Worm (Caenorhabditis elegans) whole organism, L3 larva: ENCODE measurements around the gene btbd-10.
"Not testable (repeated sequence)": the region's sequence is repeated elsewhere in the genome, so short reads cannot be mapped to it uniquely, and the experiment has no call there.

Source experiments
- ZK546.5 ChIP-seq: sonication (generic microtip); optimal IDR thresholded peaks from 2 replicates; lab custom pipeline; 2017; ENCODE audit warnings: missing biosample characterization, missing genetic modification characterization
- aly-2 ChIP-seq: fragments of 150-350 bp; optimal IDR thresholded peaks from 2 replicates; lab custom pipeline; 2014; ENCODE audit warnings: missing biosample characterization, missing genetic modification characterization
- ama-1 ChIP-seq: fragments of 150-350 bp; optimal IDR thresholded peaks from 2 replicates; lab custom pipeline; 2018
- ceh-28 ChIP-seq: fragments of 150-350 bp; optimal IDR thresholded peaks from 2 replicates; lab custom pipeline; 2014; ENCODE audit warnings: missing biosample characterization, missing genetic modification reagents, missing genetic modification characterization
- ceh-82 ChIP-seq: fragments of 150-350 bp; optimal IDR thresholded peaks from 2 replicates; lab custom pipeline; 2014; ENCODE audit warnings: missing biosample characterization, missing genetic modification characterization
- ceh-9 ChIP-seq: sonication (generic microtip); optimal IDR thresholded peaks from 2 replicates; lab custom pipeline; 2018; ENCODE audit warnings: missing biosample characterization, missing genetic modification characterization
- daf-12 ChIP-seq: fragments of 150-350 bp; optimal IDR thresholded peaks from 2 replicates; lab custom pipeline; 2014; ENCODE audit warnings: missing biosample characterization, missing genetic modification reagents, missing genetic modification characterization
- egl-27 ChIP-seq: sonication (generic microtip); optimal IDR thresholded peaks from 4 replicates; lab custom pipeline; 2017; ENCODE audit warnings: missing biosample characterization, missing genetic modification reagents, missing genetic modification characterization
- egl-5 ChIP-seq: fragments of 150-350 bp; optimal IDR thresholded peaks from 2 replicates; lab custom pipeline; 2017; ENCODE audit warnings: missing biosample characterization, missing genetic modification reagents, missing genetic modification characterization, inconsistent platforms
- elt-1 ChIP-seq: fragments of 150-350 bp; optimal IDR thresholded peaks from 2 replicates; lab custom pipeline; 2014; ENCODE audit warnings: missing biosample characterization, missing genetic modification characterization
- elt-2 ChIP-seq: sonication (generic microtip); optimal IDR thresholded peaks from 2 replicates; lab custom pipeline; 2016; ENCODE audit warnings: missing genetic modification reagents, mild to moderate bottlenecking, missing genetic modification characterization, missing compliant biosample characterization
- fkh-10 ChIP-seq: sonication (generic microtip); optimal IDR thresholded peaks from 2 replicates; lab custom pipeline; 2017; ENCODE audit warnings: missing biosample characterization, missing genetic modification reagents, missing genetic modification characterization
- fkh-2 ChIP-seq: fragments of 150-350 bp; optimal IDR thresholded peaks from 2 replicates; lab custom pipeline; 2014; ENCODE audit warnings: missing biosample characterization, missing genetic modification reagents, missing genetic modification characterization
- hmg-11 ChIP-seq: sonication (generic microtip); optimal IDR thresholded peaks from 2 replicates; lab custom pipeline; 2016; ENCODE audit warnings: missing genetic modification characterization, missing compliant biosample characterization
- jun-1 ChIP-seq: fragments of 150-350 bp; optimal IDR thresholded peaks from 2 replicates; lab custom pipeline; 2014; ENCODE audit warnings: missing biosample characterization, missing genetic modification reagents, missing genetic modification characterization
- lin-15B ChIP-seq: fragments of 150-350 bp; optimal IDR thresholded peaks from 2 replicates; lab custom pipeline; 2014; ENCODE audit warnings: missing biosample characterization, missing genetic modification characterization
- lsy-12 ChIP-seq: sonication (generic microtip); optimal IDR thresholded peaks from 2 replicates; lab custom pipeline; 2016; ENCODE audit warnings: mild to moderate bottlenecking, missing genetic modification characterization, missing compliant biosample characterization
- mml-1 ChIP-seq: fragments of 150-350 bp; sonication (generic microtip); optimal IDR thresholded peaks from 3 replicates; lab custom pipeline; 2014; ENCODE audit warnings: missing biosample characterization, missing genetic modification characterization
- nfya-1 ChIP-seq: sonication (generic microtip); optimal IDR thresholded peaks from 2 replicates; lab custom pipeline; 2017; ENCODE audit warnings: missing genetic modification characterization, mild to moderate bottlenecking, missing compliant biosample characterization, antibody characterized with exemption, moderate library complexity; ENCODE audit not compliant: insufficient read depth
- nhr-23 ChIP-seq: fragments of 150-350 bp; optimal IDR thresholded peaks from 2 replicates; lab custom pipeline; 2014; ENCODE audit warnings: missing biosample characterization, missing genetic modification reagents, missing genetic modification characterization
- nhr-237 ChIP-seq: fragments of 150-350 bp; optimal IDR thresholded peaks from 2 replicates; lab custom pipeline; 2014; ENCODE audit warnings: missing biosample characterization, missing genetic modification characterization
- nhr-25 ChIP-seq: sonication (generic microtip); optimal IDR thresholded peaks from 2 replicates; lab custom pipeline; 2017; ENCODE audit warnings: missing biosample characterization, missing genetic modification characterization
- nhr-43 ChIP-seq: sonication (generic microtip); optimal IDR thresholded peaks from 2 replicates; lab custom pipeline; 2016; ENCODE audit warnings: mild to moderate bottlenecking, missing genetic modification characterization, missing compliant biosample characterization; ENCODE audit not compliant: poor library complexity, severe bottlenecking
- nhr-76 ChIP-seq: fragments of 150-350 bp; sonication (generic microtip); optimal IDR thresholded peaks from 5 replicates; lab custom pipeline; 2014; ENCODE audit warnings: missing biosample characterization, missing genetic modification characterization
- nhr-77 ChIP-seq: fragments of 150-350 bp; optimal IDR thresholded peaks from 2 replicates; lab custom pipeline; 2014; ENCODE audit warnings: missing biosample characterization, missing genetic modification characterization
- pha-4 ChIP-seq: fragments of 150-350 bp; optimal IDR thresholded peaks from 2 replicates; lab custom pipeline; 2014; ENCODE audit warnings: missing biosample characterization, missing genetic modification reagents, missing genetic modification characterization
- pqm-1 ChIP-seq: fragments of 150-350 bp; optimal IDR thresholded peaks from 2 replicates; lab custom pipeline; 2017; ENCODE audit warnings: missing biosample characterization, missing genetic modification characterization, inconsistent platforms
- skn-1 ChIP-seq: fragments of 150-350 bp; optimal IDR thresholded peaks from 2 replicates; lab custom pipeline; 2014; ENCODE audit warnings: missing biosample characterization, missing genetic modification characterization
- snpc-4 ChIP-seq: fragments of 150-350 bp; optimal IDR thresholded peaks from 2 replicates; lab custom pipeline; 2014; ENCODE audit warnings: missing biosample characterization, missing genetic modification characterization
- tbx-2 ChIP-seq: sonication (generic microtip); optimal IDR thresholded peaks from 2 replicates; lab custom pipeline; 2016; ENCODE audit warnings: mild to moderate bottlenecking, missing genetic modification characterization, missing compliant biosample characterization
- unc-39 ChIP-seq: sonication (generic microtip); optimal IDR thresholded peaks from 4 replicates; lab custom pipeline; 2017; ENCODE audit warnings: missing biosample characterization, missing genetic modification characterization
- zag-1 ChIP-seq: fragments of 150-350 bp; optimal IDR thresholded peaks from 2 replicates; lab custom pipeline; 2014; ENCODE audit warnings: missing biosample characterization, missing genetic modification characterization
- ztf-4 ChIP-seq: fragments of 150-350 bp; optimal IDR thresholded peaks from 2 replicates; lab custom pipeline; 2014; ENCODE audit warnings: missing biosample characterization, missing genetic modification characterization

btbd-10 gene

DNA sequence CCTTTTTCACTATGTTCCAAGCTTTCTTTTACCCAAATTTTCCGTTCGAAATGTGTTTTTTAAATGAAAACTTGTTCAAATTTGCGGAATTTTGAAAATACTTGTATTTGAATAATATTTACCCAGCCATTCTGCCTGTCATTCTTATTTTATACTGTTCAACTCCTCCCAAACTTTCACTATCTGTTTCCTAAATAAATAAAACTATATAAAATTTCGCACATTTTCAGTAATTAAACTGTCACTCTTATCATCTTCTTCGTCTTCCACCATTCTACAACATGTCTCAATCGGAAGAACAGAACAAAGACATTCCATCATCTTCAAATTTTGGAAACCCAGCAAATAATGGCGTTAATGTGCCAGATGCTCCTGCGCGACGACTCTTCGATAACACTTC, at the start of gene btbd-10:
btbd-10 (plus strand) TSS at position 231 of the 400 bp plus-strand sequence.
- peak; percentile 75 for TF ChIP-seq elt-2 (tag; lab: Kevin White, UChicago)
- no peak for TF ChIP-seq daf-12

DNA sequence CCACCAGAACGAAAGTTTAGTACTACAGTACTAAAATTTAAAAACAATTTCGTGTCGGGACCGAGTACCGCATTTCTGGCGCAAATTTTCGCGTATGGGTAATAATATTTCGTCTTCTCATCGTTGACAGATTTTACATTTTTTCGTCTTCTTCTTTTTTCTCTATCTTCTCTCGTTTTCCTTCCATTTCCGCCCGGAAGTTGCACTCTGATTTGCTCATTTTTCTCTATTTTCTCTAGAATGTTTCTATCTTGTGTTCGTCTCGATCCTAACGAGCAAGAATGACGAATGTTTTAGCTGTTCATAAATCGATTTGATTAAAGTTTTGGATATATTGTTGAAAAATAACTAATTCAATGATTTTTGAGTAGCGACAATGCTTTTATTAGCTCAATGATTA, 49.3 kb upstream of the btbd-10 start:
- TF ChIP-seq nfya-1 (peak; percentile 41), hmg-11 (tag; lab: Kevin White, UChicago) (no peak), snpc-4 (tag; lab: Kevin White, UChicago) (peak; percentile 7), lin-15B (tag; lab: Kevin White, UChicago) (peak; percentile 2)

DNA sequence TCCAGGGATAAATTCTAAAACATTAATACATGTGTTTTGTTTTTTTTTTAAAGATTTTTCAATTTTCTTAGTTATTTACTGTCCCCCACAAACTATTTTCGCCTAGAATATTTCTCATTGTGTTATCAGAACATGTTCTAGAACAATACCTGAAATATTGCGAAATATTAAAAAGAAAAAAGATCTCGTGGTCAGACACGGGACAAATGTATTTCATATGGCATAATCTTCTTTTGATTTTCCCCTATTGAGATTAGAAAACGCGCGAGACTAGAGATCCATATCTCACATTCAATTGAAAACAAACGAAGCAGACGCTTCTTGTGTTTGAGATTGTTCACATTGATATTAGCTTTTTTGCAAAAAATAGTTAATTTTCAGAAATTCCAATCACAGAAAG, 48.7 kb upstream of the btbd-10 start:
- TF ChIP-seq jun-1 (tag; lab: Kevin White, UChicago) (peak; percentile 10), fkh-2 (no peak), elt-1 (tag; lab: Kevin White, UChicago) (peak; percentile 90), lsy-12 (no peak), elt-2 (tag; lab: Kevin White, UChicago) (peak; percentile 36), pha-4 (peak; percentile 1), nhr-25 (peak; percentile 54), nhr-23 (peak; percentile 40), daf-12 (no peak), ceh-82 (tag; lab: Kevin White, UChicago) (no peak)

DNA sequence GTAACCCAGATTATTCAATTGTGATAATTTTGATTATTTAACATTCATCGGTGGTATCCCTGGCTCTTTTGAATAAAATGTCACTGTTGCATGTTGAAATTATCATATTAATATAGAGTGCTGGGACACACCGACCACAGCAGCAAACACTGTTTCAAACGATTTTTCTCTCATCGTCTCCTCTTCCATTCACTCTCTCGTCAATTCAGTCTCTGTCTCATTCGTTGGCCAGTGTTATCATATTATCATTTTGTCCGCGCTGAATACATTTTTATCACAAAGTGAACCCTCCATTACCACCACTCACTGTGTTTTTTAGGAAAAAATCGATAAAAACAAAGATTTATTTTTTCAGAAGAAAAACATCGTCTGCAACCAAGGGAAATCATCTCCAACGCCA, 47.7 kb upstream of the btbd-10 start:
- TF ChIP-seq ceh-28 (tag; lab: Kevin White, UChicago) (peak; percentile 10), pqm-1 (peak; percentile 25), ceh-9 (tag; lab: Kevin White, UChicago) (no peak), nhr-25 (peak; percentile 23), egl-5 (tag; lab: Kevin White, UChicago) (no peak), nhr-77 (no peak), elt-2 (tag; lab: Kevin White, UChicago) (peak; percentile 96), ama-1 (lab: Kevin White, UChicago) (peak; percentile 69), nfya-1 (peak; percentile 26), elt-1 (tag; lab: Kevin White, UChicago) (no peak), lsy-12 (peak; percentile 36), pha-4 (peak; percentile 4)

DNA sequence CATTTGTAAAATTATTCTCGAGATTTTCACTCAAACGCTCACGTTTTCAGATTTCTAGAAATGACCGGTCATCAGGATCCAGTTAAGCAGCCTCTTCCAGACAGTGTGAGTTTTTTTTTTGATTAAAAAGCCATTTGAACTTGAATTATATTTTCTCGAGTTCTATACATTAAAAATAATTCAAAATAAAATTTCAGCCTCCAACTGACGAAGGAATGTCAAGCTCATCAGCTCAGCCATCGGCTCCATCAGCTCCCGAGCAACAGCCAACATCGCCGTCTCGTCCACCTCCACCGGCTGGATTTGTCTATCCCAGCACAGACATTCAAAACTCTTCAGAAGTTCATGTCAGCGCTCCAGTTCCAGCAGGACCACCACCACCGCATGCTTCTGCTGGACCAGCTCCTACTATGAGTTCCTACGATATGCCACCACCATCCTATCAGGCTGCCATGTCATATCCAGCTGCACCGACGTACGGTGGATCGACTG, 46.9 kb upstream of the btbd-10 start, which contains the start of gene F11G11.5:
F11G11.5 (plus strand) TSS at position 51 of the 492 bp plus-strand sequence.
- TF ChIP-seq ZK546.5 (tag; lab: Kevin White, UChicago) (no peak), nhr-43 (peak; percentile 4), lsy-12 (no peak), ama-1 (lab: Kevin White, UChicago) (peak; percentile 76), nhr-237 (tag; lab: Kevin White, UChicago) (no peak), lin-15B (tag; lab: Kevin White, UChicago) (no peak)

DNA sequence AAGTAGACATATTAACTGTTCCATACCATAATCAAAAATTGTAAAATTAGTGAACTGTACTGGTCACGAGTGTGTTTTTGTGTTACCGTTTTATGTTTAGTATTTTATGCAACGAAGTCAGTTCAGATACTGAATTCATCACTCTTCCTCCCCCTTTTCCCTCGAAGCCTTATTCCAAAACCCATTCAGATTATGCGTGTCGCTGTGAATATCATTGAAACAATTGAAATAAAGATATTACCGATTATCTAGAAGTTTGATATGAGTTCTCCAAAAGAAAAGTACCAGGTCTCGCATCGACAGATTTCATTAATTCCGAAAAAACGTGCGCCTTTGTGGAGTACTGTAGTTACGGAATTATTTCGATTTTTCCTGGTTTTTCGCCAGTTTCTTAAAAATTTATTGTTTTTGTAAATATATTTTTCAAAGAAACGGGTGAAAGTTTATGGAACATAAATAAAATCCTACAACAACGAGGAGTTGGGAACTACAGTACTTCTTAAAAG, 45.8 kb upstream of the btbd-10 start:
- TF ChIP-seq elt-2 (tag; lab: Kevin White, UChicago) (peak; percentile 4), lsy-12 (peak; percentile 12), ama-1 (lab: Kevin White, UChicago) (peak; percentile 46), hmg-11 (tag; lab: Kevin White, UChicago) (no peak)

DNA sequence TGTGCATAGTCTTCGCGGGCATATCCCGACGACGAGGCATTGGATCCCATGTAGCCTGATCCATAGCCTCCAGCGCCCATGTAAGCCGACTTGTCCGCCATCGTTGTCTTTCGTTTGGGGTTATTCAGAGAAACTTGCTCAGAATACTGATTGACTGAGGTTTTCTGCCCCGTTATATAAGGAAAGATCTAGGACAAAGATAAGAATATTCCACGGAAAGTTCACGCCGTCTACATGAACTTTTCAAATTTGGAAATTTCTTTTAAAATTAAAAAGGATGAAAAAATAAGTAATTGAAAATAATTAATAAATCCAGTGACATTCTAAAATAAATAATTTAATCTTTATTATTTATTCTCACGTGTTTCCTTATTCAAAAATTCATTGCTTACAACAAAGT, 44.5 kb upstream of the btbd-10 start, which contains the start of the genes nspd-5 and F11G11.4:
nspd-5 (minus strand) TSS at position 101 of the 400 bp plus-strand sequence.
F11G11.4 (plus strand) TSS at position 335 of the 400 bp plus-strand sequence.
- not testable (repeated sequence) for TF ChIP-seq elt-2, tbx-2, aly-2 (tag; lab: Kevin White, UChicago)

DNA sequence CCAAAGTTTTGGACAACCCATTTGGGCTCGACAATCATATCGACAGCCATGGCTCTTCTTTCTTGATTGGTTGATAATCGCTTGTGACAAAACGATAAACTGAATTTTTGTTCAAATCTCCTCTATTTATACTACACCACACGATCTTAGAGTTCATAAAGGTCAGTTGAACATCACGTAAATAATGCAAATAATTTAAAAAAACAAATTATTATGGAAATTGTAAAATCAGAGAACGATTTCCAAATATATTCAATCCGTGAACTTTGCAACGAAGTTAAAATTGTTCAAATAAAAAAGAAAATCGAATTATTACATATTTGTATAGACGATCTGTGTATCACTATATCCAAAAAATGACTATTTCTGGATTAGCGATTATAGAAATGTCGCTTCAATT, 41.5 kb upstream of the btbd-10 start, which contains the start of the genes mpst-4 and F11G11.14:
mpst-4 (minus strand) TSS at position 101 of the 400 bp plus-strand sequence.
F11G11.14 (plus strand) TSS at position 325 of the 400 bp plus-strand sequence.
- TF ChIP-seq aly-2 (tag; lab: Kevin White, UChicago): no peak
- no peak for TF ChIP-seq jun-1 (tag; lab: Kevin White, UChicago)
- TF ChIP-seq ceh-28 (tag; lab: Kevin White, UChicago): no peak
- TF ChIP-seq fkh-10 (GFP tag; lab: Kevin White, UChicago): no peak
- TF ChIP-seq nhr-23: no peak
- TF ChIP-seq zag-1 (tag; lab: Kevin White, UChicago): no peak
- no peak for TF ChIP-seq skn-1 (tag; lab: Kevin White, UChicago)
- no peak for TF ChIP-seq nhr-237 (tag; lab: Kevin White, UChicago)
- TF ChIP-seq pha-4: no peak
- TF ChIP-seq unc-39: no peak
- no peak for TF ChIP-seq ama-1 (lab: Kevin White, UChicago)
- TF ChIP-seq mml-1 (tag; lab: Kevin White, UChicago): no peak
- TF ChIP-seq ztf-4 (tag; lab: Kevin White, UChicago): no peak
- no peak for TF ChIP-seq nhr-76 (tag; lab: Kevin White, UChicago)
- no peak for TF ChIP-seq egl-27
